Worm (Caenorhabditis elegans): ENCODE results near the gene K02A2.1.

DNA sequence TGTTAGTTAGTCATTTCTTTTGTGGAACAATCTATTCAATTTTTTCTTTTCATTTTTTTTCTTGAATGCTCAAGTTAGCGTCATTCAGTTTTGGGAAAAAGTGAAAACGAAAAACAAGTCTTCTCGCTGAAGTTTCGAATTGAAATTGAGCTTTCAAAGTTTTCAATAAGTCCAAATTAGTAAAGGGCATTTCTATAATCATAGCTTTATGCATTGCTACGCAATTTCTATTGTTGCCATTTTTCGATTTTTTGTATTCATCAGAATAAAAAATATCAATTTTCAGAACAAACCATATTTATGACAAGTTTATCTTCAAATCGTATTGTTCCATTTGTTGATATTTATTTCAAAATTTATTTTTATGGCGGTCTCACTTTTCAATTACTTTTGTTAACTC, 26.9 kb upstream of the K02A2.1 start, which contains the start of gene srd-55:
- TF ChIP-seq ceh-34 (tag; optimal IDR thresholded peaks at IDR 0.05) (no peak), pqm-1 (tag; optimal IDR thresholded peaks at IDR 0.05) (no peak), sox-4 (tag; optimal IDR thresholded peaks at IDR 0.05) (no peak), syd-9 (tag; optimal IDR thresholded peaks at IDR 0.05) (no peak), unc-55 (GFP tag; optimal IDR thresholded peaks at IDR 0.05) (no peak), nfya-1 (tag; optimal IDR thresholded peaks at IDR 0.05) (no peak), sdc-2 (tag; optimal IDR thresholded peaks at IDR 0.05) (no peak), nhr-11 (tag; optimal IDR thresholded peaks at IDR 0.05) (no peak)
